Worm (Caenorhabditis elegans): ENCODE measurements around the gene Y41E3.19.

Y41E3.19 gene

DNA sequence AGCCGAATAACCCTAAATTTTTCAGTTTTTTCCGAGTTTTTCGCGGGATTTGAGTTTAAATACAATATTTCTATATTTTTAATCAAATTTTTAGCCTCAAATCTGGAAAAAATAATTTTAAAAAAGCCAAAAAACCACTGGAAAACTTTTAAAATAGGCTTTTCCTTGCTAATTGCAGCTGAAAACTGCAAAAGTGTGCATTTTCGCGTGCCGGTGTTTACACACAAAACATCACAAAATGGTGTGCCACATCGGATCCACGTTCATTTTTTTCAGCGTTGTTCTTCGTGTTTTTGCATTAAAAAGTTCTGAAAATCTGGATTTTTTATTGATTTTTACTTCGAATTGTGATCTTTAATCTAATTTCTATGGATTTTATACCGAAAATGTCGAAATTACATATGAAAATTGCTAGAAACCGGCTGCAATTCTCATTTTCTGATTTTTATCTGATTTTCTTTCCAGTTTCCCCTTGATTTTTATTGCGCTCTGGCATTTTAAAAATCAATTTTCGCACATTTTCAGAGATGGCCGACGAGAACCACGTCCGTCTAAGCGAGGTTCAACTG is 42.3 kb upstream of the Y41E3.19 start, which contains the start of gene Y41E3.7:
TSS of gene Y41E3.7 (plus strand) at position 519 of the 569 bp plus-strand sequence.
- TF ChIP-seq nhr-12 (tag; optimal IDR thresholded peaks at IDR 0.05) (no peak), ceh-43 (GFP tag; optimal IDR thresholded peaks at IDR 0.05) (no peak), nhr-237 (tag; optimal IDR thresholded peaks at IDR 0.05) (no peak), mep-1 (tag; optimal IDR thresholded peaks at IDR 0.05) (no peak), ces-1 (GFP tag; optimal IDR thresholded peaks at IDR 0.05) (peak; percentile 18), ham-2 (GFP tag; optimal IDR thresholded peaks at IDR 0.05) (peak; percentile 29)

DNA sequence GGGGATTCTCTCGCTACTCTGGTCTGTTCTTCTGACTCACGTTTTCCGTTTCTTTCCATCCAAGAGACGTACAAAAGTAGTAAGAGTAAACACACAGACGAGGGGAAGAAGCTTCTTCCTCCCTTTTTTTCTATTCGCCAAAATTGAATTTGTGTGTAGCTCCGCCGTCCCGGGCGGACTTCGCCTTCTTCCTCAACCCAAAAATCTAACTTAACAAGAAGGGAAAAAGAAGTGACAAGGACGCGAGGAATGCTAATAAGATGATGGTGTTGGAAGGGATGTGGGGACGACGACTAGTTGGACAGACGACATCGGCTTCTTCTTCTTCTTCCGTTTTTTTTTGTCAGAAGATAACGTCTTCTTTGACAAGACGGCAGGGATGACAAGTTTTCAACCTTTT is 38.9 kb upstream of the Y41E3.19 start:
- no peak for TF ChIP-seq unc-62 (GFP tag; optimal IDR thresholded peaks at IDR 0.05)
- TF ChIP-seq ces-1 (GFP tag; optimal IDR thresholded peaks at IDR 0.05), result peak; percentile 98

DNA sequence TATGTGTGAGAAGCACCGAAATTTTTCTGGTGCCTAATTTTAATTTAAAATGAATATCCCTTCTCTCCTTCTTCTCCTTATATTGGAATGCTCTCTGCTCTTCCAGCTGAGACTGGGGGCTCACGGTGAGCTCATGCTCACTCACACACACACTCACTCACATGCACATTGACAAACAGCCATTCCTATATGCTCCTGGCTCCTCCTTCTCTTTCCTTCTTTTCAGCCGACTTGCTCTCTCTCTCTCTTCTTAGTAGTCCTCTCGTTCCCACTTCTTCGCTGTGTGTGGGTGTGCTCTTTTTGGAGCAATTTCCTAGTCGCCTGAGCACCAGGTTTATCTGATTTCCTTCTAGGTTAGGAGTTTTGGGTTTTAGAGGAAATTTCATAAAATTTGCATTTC is 35.0 kb upstream of the Y41E3.19 start:
- TF ChIP-seq ces-1 (GFP tag; optimal IDR thresholded peaks at IDR 0.05) (peak; percentile 61), mls-2 (tag; optimal IDR thresholded peaks at IDR 0.05) (peak; percentile 43), ceh-39 (tag; optimal IDR thresholded peaks at IDR 0.05) (no peak), ztf-11 (tag; optimal IDR thresholded peaks at IDR 0.05) (no peak), unc-62 (GFP tag; optimal IDR thresholded peaks at IDR 0.05) (no peak)

ce11 chrIV:15024426-15024825 is 31.5 kb upstream of the Y41E3.19 start:
- TF ChIP-seq lin-32 (GFP tag; optimal IDR thresholded peaks at IDR 0.05), result no peak
- no peak for TF ChIP-seq sem-2 (GFP tag; optimal IDR thresholded peaks at IDR 0.05)
- no peak for TF ChIP-seq lsy-2 (tag; optimal IDR thresholded peaks at IDR 0.05)
- TF ChIP-seq elt-1 (tag; optimal IDR thresholded peaks at IDR 0.05; ENCODE audit: borderline replicate concordance, insufficient read depth), result no peak
- no peak for TF ChIP-seq cnd-1 (tag; optimal IDR thresholded peaks at IDR 0.05)

ce11 chrIV:15025384-15025783 is 30.5 kb upstream of the Y41E3.19 start, which contains the start of gene fcd-2:
Gene fcd-2 (plus strand): TSS chrIV:15025710.
- TF ChIP-seq nhr-237 (tag; optimal IDR thresholded peaks at IDR 0.05) (peak; percentile 35), sem-2 (GFP tag; optimal IDR thresholded peaks at IDR 0.05) (no peak), nhr-76 (tag; optimal IDR thresholded peaks at IDR 0.05) (no peak), lin-13 (tag; optimal IDR thresholded peaks at IDR 0.05) (peak; percentile 34), nhr-12 (tag; optimal IDR thresholded peaks at IDR 0.05) (no peak), lsy-2 (tag; optimal IDR thresholded peaks at IDR 0.05) (peak; percentile 28), mab-5 (tag; optimal IDR thresholded peaks at IDR 0.05) (peak; percentile 28), mep-1 (tag; optimal IDR thresholded peaks at IDR 0.05) (peak; percentile 60), ces-1 (GFP tag; optimal IDR thresholded peaks at IDR 0.05) (peak; percentile 33), pha-4 (tag; optimal IDR thresholded peaks at IDR 0.05) (peak; percentile 5)

DNA sequence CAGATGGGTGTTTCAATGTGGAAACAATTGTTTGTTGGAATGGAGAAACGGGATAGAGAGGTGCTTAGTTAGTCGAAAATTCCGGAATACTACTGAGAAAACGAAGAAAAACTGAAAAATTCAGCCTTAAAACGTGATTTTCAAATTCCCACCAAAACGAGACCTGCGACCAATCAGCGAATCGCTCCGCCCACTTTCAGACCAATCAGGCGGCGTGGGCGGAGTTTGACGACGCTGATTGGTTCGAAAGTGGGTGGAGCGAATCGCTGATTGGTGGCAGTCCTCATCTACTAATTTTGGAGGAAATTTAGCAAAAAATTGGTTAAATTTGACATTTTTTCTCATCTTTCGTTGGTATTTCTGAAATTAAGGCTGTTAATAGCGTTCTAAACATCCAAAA is 28.6 kb upstream of the Y41E3.19 start:
- TF ChIP-seq ztf-11 (tag; optimal IDR thresholded peaks at IDR 0.05), result no peak
- no peak for TF ChIP-seq lin-32 (GFP tag; optimal IDR thresholded peaks at IDR 0.05)
- no peak for TF ChIP-seq pha-4 (tag; optimal IDR thresholded peaks at IDR 0.05)

DNA sequence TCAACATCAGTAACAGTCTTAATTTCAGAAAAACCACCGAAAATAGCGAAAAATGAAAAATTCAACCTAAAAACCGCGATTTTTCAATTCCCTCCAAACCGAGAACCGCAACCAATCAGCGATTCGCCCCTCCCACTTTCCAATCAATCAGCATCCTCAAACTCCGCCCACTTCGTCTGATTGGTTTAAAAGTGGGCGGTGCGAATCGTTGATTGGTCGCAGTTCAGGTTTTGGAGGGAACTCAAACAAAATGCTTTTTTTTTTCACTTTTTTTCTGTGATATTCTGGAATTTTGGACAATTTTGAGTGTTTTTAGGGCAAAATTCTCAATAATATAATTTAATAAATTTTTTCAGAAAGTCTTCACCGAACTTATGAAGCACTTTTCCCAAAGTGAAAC is 28.0 kb upstream of the Y41E3.19 start:
- TF ChIP-seq zip-8 (tag; optimal IDR thresholded peaks at IDR 0.05), result no peak
- TF ChIP-seq ceh-39 (tag; optimal IDR thresholded peaks at IDR 0.05), result no peak

DNA sequence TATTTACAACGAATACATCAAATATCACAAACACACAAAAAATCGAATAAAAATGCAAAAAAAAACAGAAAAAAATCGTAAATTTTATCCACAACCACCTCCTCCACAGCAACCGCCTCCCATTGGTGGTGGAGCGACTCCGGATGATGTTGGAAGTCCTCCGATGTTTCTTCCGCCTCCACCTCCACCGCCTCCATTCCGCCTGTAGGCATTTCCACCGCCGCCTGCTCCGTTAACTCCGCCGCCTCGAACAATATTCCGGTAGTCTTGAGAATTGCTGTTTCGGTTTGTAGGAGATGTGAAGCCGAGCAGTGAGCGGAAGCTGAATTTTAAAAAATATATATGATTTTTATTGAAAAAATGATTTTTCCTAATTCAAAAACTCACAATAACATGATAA is 27.5 kb upstream of the Y41E3.19 start:
- TF ChIP-seq bed-3 (GFP tag; optimal IDR thresholded peaks at IDR 0.05) (no peak), sptf-1 (tag; optimal IDR thresholded peaks at IDR 0.05) (no peak), lin-32 (GFP tag; optimal IDR thresholded peaks at IDR 0.05) (no peak), mls-2 (tag; optimal IDR thresholded peaks at IDR 0.05) (no peak), unc-120 (tag; optimal IDR thresholded peaks at IDR 0.05; ENCODE audit: poor library complexity, severe bottlenecking) (no peak), drap-1 (GFP tag; optimal IDR thresholded peaks at IDR 0.05) (no peak), mep-1 (tag; optimal IDR thresholded peaks at IDR 0.05) (no peak), nhr-28 (tag; optimal IDR thresholded peaks at IDR 0.05) (no peak), cnd-1 (tag; optimal IDR thresholded peaks at IDR 0.05) (no peak), unc-39 (tag; optimal IDR thresholded peaks at IDR 0.05) (no peak), lin-13 (tag; optimal IDR thresholded peaks at IDR 0.05) (no peak), hlh-1 (tag; optimal IDR thresholded peaks at IDR 0.05) (no peak), elt-3 (tag; optimal IDR thresholded peaks at IDR 0.05) (no peak)

Data from whole organism, mixed stage, embryonic.